Worm (Caenorhabditis elegans): ENCODE data around the gene dop-1.

The dop-1 gene

DNA sequence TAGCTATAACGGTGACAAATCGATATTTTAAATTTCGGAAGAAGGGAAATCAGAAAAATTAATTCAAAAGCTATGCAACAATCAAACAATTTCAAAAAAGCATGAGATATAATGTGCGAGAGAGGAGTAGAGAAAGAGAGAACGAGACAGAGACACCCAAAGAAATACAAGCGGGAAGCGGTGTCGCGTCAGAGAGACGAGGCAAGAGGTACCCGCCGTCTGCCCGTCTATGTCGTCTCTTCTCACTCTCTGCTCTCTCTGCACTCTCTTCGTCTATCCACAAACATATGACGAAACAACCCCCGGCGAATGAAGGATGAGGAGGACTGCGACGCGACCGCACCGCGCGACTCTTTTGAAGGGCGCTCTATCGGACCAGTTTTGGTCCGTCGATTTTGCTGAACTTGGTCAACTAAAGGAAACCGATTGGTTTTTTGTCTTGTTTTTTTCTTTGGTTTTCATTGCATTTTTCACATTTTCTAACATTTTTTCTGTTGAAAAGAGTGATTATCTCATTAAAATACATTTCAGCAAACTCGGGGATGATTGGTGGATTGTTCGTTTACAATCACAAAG, 29.7 kb downstream of the dop-1 start, which contains the start of gene dpy-23 (continued):
- TF ChIP-seq cey-2 (tag; optimal IDR thresholded peaks at IDR 0.05; ENCODE audit: borderline replicate concordance, insufficient read depth) (no peak), pha-4 (GFP tag; IDR thresholded peaks at IDR 0.05) (peak; percentile 73), pha-4 (tag; optimal IDR thresholded peaks at IDR 0.05) (peak; percentile 69), mdl-1 (tag; optimal IDR thresholded peaks at IDR 0.05) (peak; percentile 78 to 90), dmd-6 (GFP tag; IDR thresholded peaks at IDR 0.05) (peak; percentile 90), sdz-12 (GFP tag; optimal IDR thresholded peaks at IDR 0.05) (no peak), gei-8 (GFP tag; optimal IDR thresholded peaks at IDR 0.05) (no peak), tag-97 (GFP tag; IDR thresholded peaks at IDR 0.05) (no peak), nhr-76 (tag; optimal IDR thresholded peaks at IDR 0.05) (no peak), mdt-29 (GFP tag; IDR thresholded peaks at IDR 0.05) (0 out of 2 replicates have a peak, but pooled peaks have one; percentile 41), jun-1 (tag; optimal IDR thresholded peaks at IDR 0.05) (peak; percentile 82), nhr-41 (GFP tag; IDR thresholded peaks at IDR 0.05) (peak; percentile 49; the same call in 1 of the 2 replicates), zfp-3 (GFP tag; conservative IDR thresholded peaks at IDR 0.05) (peak; percentile 67; the same call in 1 of the 2 replicates), nhr-102 (tag; optimal IDR thresholded peaks at IDR 0.05) (peak; percentile 67), Y48G9A.11 (GFP tag; IDR thresholded peaks at IDR 0.05) (no peak), mxl-2 (GFP tag; conservative IDR thresholded peaks at IDR 0.05) (no peak), saeg-2 (GFP tag; IDR thresholded peaks at IDR 0.05) (0 out of 2 replicates have a peak, but pooled peaks have one; percentile 39), lin-15B (tag; optimal IDR thresholded peaks at IDR 0.05) (no peak), F10B5.3 (tag; optimal IDR thresholded peaks at IDR 0.05) (peak; percentile 0), ceh-28 (tag; optimal IDR thresholded peaks at IDR 0.05) (no peak), lin-29 (GFP tag; IDR thresholded peaks at IDR 0.05) (no peak), F49E8.2 (tag; optimal IDR thresholded peaks at IDR 0.05; ENCODE audit: borderline replicate concordance) (no peak), nhr-28 (tag; optimal IDR thresholded peaks at IDR 0.05) (peak; percentile 93), zag-1 (tag; optimal IDR thresholded peaks at IDR 0.05) (peak; percentile 77), ZK337.2 (GFP tag; IDR thresholded peaks at IDR 0.05) (no peak), hif-1 (tag; optimal IDR thresholded peaks at IDR 0.05) (peak in 1 of 2 experiments; percentile 80), attf-4 (tag; optimal IDR thresholded peaks at IDR 0.05) (no peak), arid-1 (GFP tag; conservative IDR thresholded peaks at IDR 0.05) (peak; percentile 90), daf-19 (GFP tag; conservative IDR thresholded peaks at IDR 0.05) (no peak), lim-7 (GFP tag; IDR thresholded peaks at IDR 0.05) (peak; percentile 63), madf-5 (GFP tag; IDR thresholded peaks at IDR 0.05) (no peak), unc-130 (GFP tag; optimal IDR thresholded peaks at IDR 0.05) (no peak), dmd-9 (GFP tag; IDR thresholded peaks at IDR 0.05) (0 out of 2 replicates have a peak, but pooled peaks have one; percentile 50), zfp-2 (tag; optimal IDR thresholded peaks at IDR 0.05) (peak; percentile 27)

- no peak for TF ChIP-seq saeg-2 (GFP tag; IDR thresholded peaks at IDR 0.05)
- TF ChIP-seq nhr-28 (tag; optimal IDR thresholded peaks at IDR 0.05), result peak; percentile 4
- TF ChIP-seq hlh-30 (tag; optimal IDR thresholded peaks at IDR 0.05; ENCODE audit: insufficient read depth), result peak; percentile 69
- peak in 1 of 2 experiments; percentile 5 for TF ChIP-seq mdl-1 (tag; optimal IDR thresholded peaks at IDR 0.05)
These were observed 32.2 kb downstream of the dop-1 start for ce11 chrX:4386493-4386892.

DNA sequence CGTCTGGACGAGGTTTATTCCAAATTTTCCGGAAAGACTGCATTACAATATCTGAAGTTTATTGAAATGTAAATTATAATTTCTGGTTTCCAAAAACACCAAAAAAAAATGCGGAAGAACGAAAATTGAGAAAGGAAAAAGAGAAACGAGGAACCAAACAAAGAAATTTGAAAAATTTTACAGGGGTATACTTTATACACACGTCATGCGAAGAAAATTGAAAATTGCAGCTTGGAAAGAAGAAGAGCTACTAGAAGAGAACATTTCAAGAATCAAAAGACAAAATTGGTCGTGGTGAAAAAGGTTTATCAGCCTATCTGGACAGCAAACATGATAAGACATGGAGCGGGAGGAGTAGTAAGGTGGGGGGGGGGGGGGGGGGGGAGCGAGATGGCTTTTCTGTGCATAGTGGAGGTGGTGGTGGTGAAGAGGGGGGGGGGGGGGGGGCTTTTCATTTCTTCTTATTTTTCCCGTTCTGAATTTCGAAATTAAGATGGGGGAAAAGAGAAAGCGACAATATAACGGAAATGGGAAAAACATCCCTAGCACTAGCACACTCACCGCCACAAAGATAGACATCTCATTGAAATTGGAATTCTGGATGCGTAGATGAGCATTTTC, 35.2 kb downstream of the dop-1 start, which contains the start of gene lst-2:
Gene lst-2 (minus strand): TSS at position 51 of the 621 bp plus-strand sequence.
- TF ChIP-seq pqm-1 (tag; optimal IDR thresholded peaks at IDR 0.05) (peak; percentile 1), set-16 (GFP tag; IDR thresholded peaks at IDR 0.05) (peak; percentile 77), hlh-11 (tag; optimal IDR thresholded peaks at IDR 0.05) (peak; percentile 6), nhr-77 (tag; optimal IDR thresholded peaks at IDR 0.05) (no peak), nhr-111 (GFP tag; optimal IDR thresholded peaks at IDR 0.05) (no peak), aha-1 (tag) (no peak), lsy-2 (tag; optimal IDR thresholded peaks at IDR 0.05) (no peak), madf-5 (GFP tag; IDR thresholded peaks at IDR 0.05) (no peak), daf-16 (GFP tag; optimal IDR thresholded peaks at IDR 0.05) (no peak), daf-16 (tag; optimal IDR thresholded peaks at IDR 0.05) (no peak), unc-62 (GFP tag; optimal IDR thresholded peaks at IDR 0.05 in 1 of 2) (peak in 1 of 2 experiments; percentile 8), unc-62 (tag; optimal IDR thresholded peaks at IDR 0.05) (no peak), spr-3 (GFP tag; optimal IDR thresholded peaks at IDR 0.05) (no peak), aly-2 (tag; optimal IDR thresholded peaks at IDR 0.05) (no peak)

Data from whole organism, L4 larva.